Fruit fly (Drosophila melanogaster) whole organism, embryonic: Measurements from ENCODE around the gene CG18281.

Source experiments
- Atf6 ChIP-seq: fragments of 200-800 bp; sonication (Bioruptor generic); IDR thresholded peaks from 2 replicates; pipeline ENCODE4 v1.3.6; 2022; ENCODE audit warnings: missing biosample characterization, missing genetic modification characterization
- B-H1 ChIP-seq: fragments of 200-800 bp; sonication (Bioruptor generic); IDR thresholded peaks from 3 replicates; pipeline ENCODE4 v1.3.6; 2022; ENCODE audit warnings: missing biosample characterization, missing genetic modification characterization
- Bdp1 ChIP-seq: fragments of 200-800 bp; sonication (Bioruptor generic); optimal IDR thresholded peaks from 3 replicates; lab custom pipeline; 2016; ENCODE audit warnings: missing biosample characterization, missing genetic modification characterization
- CG10543 ChIP-seq: fragments of 200-800 bp; sonication (Bioruptor generic); optimal IDR thresholded peaks from 3 replicates; lab custom pipeline; 2017; ENCODE audit warnings: missing biosample characterization, mild to moderate bottlenecking, missing genetic modification characterization, moderate library complexity
- CG10979 ChIP-seq: fragments of 200-800 bp; sonication (Bioruptor generic); optimal IDR thresholded peaks from 2 replicates; lab custom pipeline; 2018; ENCODE audit warnings: missing biosample characterization, mild to moderate bottlenecking, missing genetic modification characterization, moderate library complexity
- CG11456 ChIP-seq: fragments of 200-800 bp; sonication (Bioruptor generic); IDR thresholded peaks from 3 replicates; pipeline ENCODE4 v1.3.6; 2022; ENCODE audit warnings: missing biosample characterization, missing genetic modification characterization
- CG12155 ChIP-seq: fragments of 200-800 bp; sonication (Bioruptor generic); optimal IDR thresholded peaks from 3 replicates; lab custom pipeline; 2016; ENCODE audit warnings: missing biosample characterization, missing genetic modification characterization
- CG12744 ChIP-seq: fragments of 200-800 bp; sonication (Bioruptor generic); optimal IDR thresholded peaks from 2 replicates; lab custom pipeline; 2016; ENCODE audit warnings: missing biosample characterization, missing genetic modification characterization
- CG13624 ChIP-seq: fragments of 200-800 bp; sonication (Bioruptor generic); optimal IDR thresholded peaks from 2 replicates; lab custom pipeline; 2016; ENCODE audit warnings: missing biosample characterization, missing genetic modification characterization
- CG13894 ChIP-seq: fragments of 200-800 bp; sonication (Bioruptor generic); optimal IDR thresholded peaks from 3 replicates; lab custom pipeline; 2018; ENCODE audit warnings: missing biosample characterization, mild to moderate bottlenecking, missing genetic modification characterization, moderate library complexity
- CG14050 ChIP-seq: fragments of 200-800 bp; sonication (Bioruptor generic); IDR thresholded peaks from 3 replicates; pipeline ENCODE4 v1.3.6; 2022; ENCODE audit warnings: missing biosample characterization, missing genetic modification characterization
- CG15269 ChIP-seq: fragments of 200-800 bp; sonication (Bioruptor generic); optimal IDR thresholded peaks from 2 replicates; lab custom pipeline; 2018; ENCODE audit warnings: missing biosample characterization, mild to moderate bottlenecking, missing genetic modification characterization, moderate library complexity
- CG2199 ChIP-seq: fragments of 200-800 bp; sonication (Bioruptor generic); IDR thresholded peaks from 3 replicates; pipeline ENCODE4 v1.3.6; 2022; ENCODE audit warnings: missing biosample characterization, missing genetic modification characterization
- CG2875 ChIP-seq: fragments of 200-800 bp; sonication (Bioruptor generic); optimal IDR thresholded peaks from 2 replicates; lab custom pipeline; 2017; ENCODE audit warnings: missing biosample characterization, mild to moderate bottlenecking, missing genetic modification characterization, missing genetic modification reagents
- CG3407 ChIP-seq: fragments of 200-800 bp; sonication (Bioruptor generic); optimal IDR thresholded peaks from 2 replicates; lab custom pipeline; 2018; ENCODE audit warnings: missing biosample characterization, mild to moderate bottlenecking, missing genetic modification characterization
- CG4617 ChIP-seq: fragments of 200-800 bp; sonication (Bioruptor generic); optimal IDR thresholded peaks from 3 replicates; lab custom pipeline; 2016; ENCODE audit warnings: missing biosample characterization, missing genetic modification characterization, borderline replicate concordance
- CG4820 ChIP-seq: fragments of 200-800 bp; sonication (Bioruptor generic); optimal IDR thresholded peaks from 3 replicates; lab custom pipeline; 2016; ENCODE audit warnings: missing biosample characterization, missing genetic modification characterization
- CG8290 ChIP-seq, 3 experiments: fragments of 200-800 bp; sonication (Bioruptor generic); optimal IDR thresholded peaks; 2 replicates each; lab custom pipeline; 2016 to 2019; ENCODE audit warnings: missing biosample characterization in 3 of 3, missing genetic modification characterization in 3 of 3, mild to moderate bottlenecking in 2 of 3, moderate library complexity in 1 of 3
- CG9437 ChIP-seq: fragments of 200-800 bp; sonication (Bioruptor generic); optimal IDR thresholded peaks from 2 replicates; lab custom pipeline; 2018; ENCODE audit warnings: missing biosample characterization, mild to moderate bottlenecking, missing genetic modification characterization
- CG9817 ChIP-seq: fragments of 200-800 bp; sonication (Bioruptor generic); optimal IDR thresholded peaks from 2 replicates; lab custom pipeline; 2018; ENCODE audit warnings: missing biosample characterization, mild to moderate bottlenecking, missing genetic modification characterization, moderate library complexity
- CG9876 ChIP-seq: fragments of 200-800 bp; sonication (Bioruptor generic); optimal IDR thresholded peaks from 2 replicates; lab custom pipeline; 2016; ENCODE audit warnings: missing biosample characterization, missing genetic modification characterization
- CTCF ChIP-seq: fragments of 200-800 bp; sonication (Bioruptor generic); optimal IDR thresholded peaks from 2 replicates; lab custom pipeline; 2017; ENCODE audit warnings: missing biosample characterization, mild to moderate bottlenecking, missing genetic modification characterization, moderate library complexity
- E2f1 ChIP-seq: fragments of 200-800 bp; sonication (Bioruptor generic); IDR thresholded peaks from 2 replicates; pipeline ENCODE4 v1.3.6; 2022; ENCODE audit warnings: missing biosample characterization, missing genetic modification characterization
- Ets65A ChIP-seq: fragments of 200-800 bp; sonication (Bioruptor generic); peaks from one replicate; lab custom pipeline; 2016; ENCODE audit warnings: missing biosample characterization, missing genetic modification characterization
- Gsc ChIP-seq: fragments of 200-800 bp; sonication (Bioruptor generic); IDR thresholded peaks from 2 replicates; pipeline ENCODE4 v1.3.6; 2022; ENCODE audit warnings: missing biosample characterization, missing genetic modification characterization
- HLH54F ChIP-seq: fragments of 200-800 bp; sonication (Bioruptor generic); optimal IDR thresholded peaks from 3 replicates; lab custom pipeline; 2016; ENCODE audit warnings: missing biosample characterization, missing genetic modification characterization
- Max ChIP-seq: fragments of 200-800 bp; sonication (Bioruptor generic); optimal IDR thresholded peaks from 2 replicates; lab custom pipeline; 2016; ENCODE audit warnings: missing biosample characterization, mild to moderate bottlenecking, missing genetic modification characterization
- Med ChIP-seq: fragments of 200-800 bp; sonication (Bioruptor generic); peaks from one replicate; lab custom pipeline; 2016; ENCODE audit warnings: missing biosample characterization, missing genetic modification characterization, mild to moderate bottlenecking, inconsistent platforms, moderate library complexity
- Ssrp ChIP-seq: fragments of 200-800 bp; sonication (Bioruptor generic); optimal IDR thresholded peaks from 2 replicates; lab custom pipeline; 2018; ENCODE audit warnings: missing biosample characterization, mild to moderate bottlenecking, missing genetic modification characterization, moderate library complexity
- Xbp1 ChIP-seq: fragments of 200-800 bp; sonication (Bioruptor generic); optimal IDR thresholded peaks from 3 replicates; lab custom pipeline; 2016; ENCODE audit warnings: missing biosample characterization, mild to moderate bottlenecking, missing genetic modification characterization
- aop ChIP-seq: fragments of 200-800 bp; sonication (Bioruptor generic); IDR thresholded peaks from 2 replicates; pipeline ENCODE4 v1.3.6; 2022; ENCODE audit warnings: missing biosample characterization, missing genetic modification characterization
- ara ChIP-seq: fragments of 200-800 bp; sonication (Bioruptor generic); IDR thresholded peaks from 2 replicates; pipeline ENCODE4 v1.3.6; 2022; ENCODE audit warnings: missing biosample characterization, missing genetic modification characterization
- cad ChIP-seq: fragments of >200 bp; optimal IDR thresholded peaks from 2 replicates; lab custom pipeline; 2017; ENCODE audit warnings: missing biosample characterization, missing genetic modification characterization
- ci ChIP-seq: fragments of 200-800 bp; sonication (Bioruptor generic); IDR thresholded peaks from 3 replicates; pipeline ENCODE4 v1.3.6; 2022; ENCODE audit warnings: missing biosample characterization, missing genetic modification characterization
- crc ChIP-seq: fragments of 200-800 bp; sonication (Bioruptor generic); optimal IDR thresholded peaks from 2 replicates; lab custom pipeline; 2016; ENCODE audit warnings: missing biosample characterization, missing genetic modification characterization
- dpn ChIP-seq, 2 experiments: fragments of 200-800 bp; sonication (Bioruptor generic); optimal IDR thresholded peaks; 3 replicates each; lab custom pipeline; 2016; ENCODE audit warnings: missing biosample characterization in 2 of 2, missing genetic modification characterization in 2 of 2
- dysf ChIP-seq: fragments of 200-800 bp; sonication (Bioruptor generic); IDR thresholded peaks from 3 replicates; pipeline ENCODE4 v1.3.6; 2022; ENCODE audit warnings: missing biosample characterization, missing genetic modification characterization
- fd3F ChIP-seq: fragments of 200-800 bp; sonication (Bioruptor generic); optimal IDR thresholded peaks from 2 replicates; lab custom pipeline; 2018; ENCODE audit warnings: missing biosample characterization, mild to moderate bottlenecking, missing genetic modification characterization, moderate library complexity
- gsb ChIP-seq: fragments of 200-800 bp; sonication (Bioruptor generic); IDR thresholded peaks from 2 replicates; pipeline ENCODE4 v1.3.6; 2022; ENCODE audit warnings: missing biosample characterization, missing genetic modification characterization
- her ChIP-seq: fragments of 200-800 bp; sonication (Bioruptor generic); optimal IDR thresholded peaks from 2 replicates; lab custom pipeline; 2016; ENCODE audit warnings: missing biosample characterization, missing genetic modification characterization
- hth ChIP-seq: fragments of >200 bp; optimal IDR thresholded peaks from 2 replicates; lab custom pipeline; 2017; ENCODE audit warnings: inconsistent platforms
- jing ChIP-seq: fragments of 200-800 bp; sonication (Bioruptor generic); optimal IDR thresholded peaks from 2 replicates; lab custom pipeline; 2018; ENCODE audit warnings: missing biosample characterization, mild to moderate bottlenecking, missing genetic modification characterization
- jumu ChIP-seq: fragments of 200-800 bp; sonication (Bioruptor generic); optimal IDR thresholded peaks from 3 replicates; lab custom pipeline; 2016; ENCODE audit warnings: missing biosample characterization, missing genetic modification characterization
- lbe ChIP-seq: fragments of 200-800 bp; sonication (Bioruptor generic); optimal IDR thresholded peaks from 2 replicates; lab custom pipeline; 2016; ENCODE audit warnings: missing biosample characterization, mild to moderate bottlenecking, missing genetic modification characterization
- nau ChIP-seq: fragments of 200-800 bp; sonication (Bioruptor generic); optimal IDR thresholded peaks from 3 replicates; lab custom pipeline; 2017; ENCODE audit warnings: missing biosample characterization, mild to moderate bottlenecking, missing genetic modification characterization, missing genetic modification reagents
- ranshi ChIP-seq: fragments of 200-800 bp; sonication (Bioruptor generic); IDR thresholded peaks from 2 replicates; pipeline ENCODE4 v1.3.6; 2022; ENCODE audit warnings: missing biosample characterization, missing genetic modification characterization
- sc ChIP-seq, 3 experiments: fragments of >200 bp in 2 of 3; fragments of 200-800 bp in 1 of 3; sonication (Bioruptor generic) in 1 of 3; optimal IDR thresholded peaks; 2 replicates in 2 of 3; 3 replicates in 1 of 3; lab custom pipeline; 2017; ENCODE audit warnings: mild to moderate bottlenecking in 1 of 3, missing biosample characterization in 1 of 3, missing genetic modification characterization in 1 of 3, missing genetic modification reagents in 1 of 3
- sd ChIP-seq: fragments of 200-800 bp; sonication (Bioruptor generic); optimal IDR thresholded peaks from 3 replicates; lab custom pipeline; 2018; ENCODE audit warnings: missing biosample characterization, mild to moderate bottlenecking, missing genetic modification characterization, moderate library complexity
- tgo ChIP-seq: fragments of 200-800 bp; sonication (Bioruptor generic); IDR thresholded peaks from 3 replicates; pipeline ENCODE4 v1.3.6; 2022; ENCODE audit warnings: missing biosample characterization, missing genetic modification characterization
- tna ChIP-seq: fragments of 200-800 bp; sonication (Bioruptor generic); IDR thresholded peaks from 2 replicates; pipeline ENCODE4 v1.3.6; 2022; ENCODE audit warnings: missing biosample characterization, missing genetic modification characterization; ENCODE audit not compliant: partially characterized antibody

The CG18281 gene

DNA sequence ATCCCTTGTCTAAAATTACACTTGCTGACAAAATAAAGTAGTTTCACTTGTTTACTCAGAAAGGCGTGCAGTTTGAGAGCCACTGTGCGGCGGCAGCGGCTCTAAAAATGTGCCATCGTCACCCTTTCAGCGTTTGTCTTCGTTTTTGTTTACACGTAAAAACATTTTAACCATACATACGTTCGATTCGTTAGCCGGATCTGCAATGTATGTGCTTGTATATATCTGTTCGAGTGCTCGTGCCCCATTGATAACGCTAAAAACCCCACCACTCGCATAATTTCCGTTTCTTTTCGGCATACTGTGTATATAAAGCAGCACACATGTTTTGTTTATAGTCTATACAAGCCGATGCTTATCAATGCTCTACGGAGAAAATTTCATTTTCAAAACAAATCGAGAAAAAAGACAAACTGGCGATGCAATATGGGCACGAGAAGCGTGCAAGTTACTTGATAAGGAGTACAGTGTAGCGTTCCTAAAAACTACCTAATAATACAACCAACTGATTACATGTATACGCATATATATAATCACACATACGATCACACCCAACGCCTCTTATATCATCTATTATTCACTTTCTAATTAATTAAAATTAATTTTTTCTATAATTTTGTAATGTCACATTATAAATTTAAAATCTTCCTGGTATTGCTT, 17.0 kb downstream of the CG18281 start (continued):
- TF ChIP-seq CG9817 (tag; lab: Kevin White, UChicago) (peak; percentile 12), fd3F (GFP tag; lab: Kevin White, UChicago) (peak; percentile 1), nau (no peak), CG13894 (tag; lab: Kevin White, UChicago) (no peak), aop (GFP tag; lab: Robert Waterston, UW) (no peak), hth (lab: Kevin White, UChicago) (no peak), CG8290 (GFP tag; optimal IDR thresholded peaks at IDR 0.05; lab: Kevin White, UChicago) (no peak), CG8290 (tag; optimal IDR thresholded peaks at IDR 0.05; lab: Kevin White, UChicago) (peak in 1 of 2 experiments; percentile 29), sd (peak; percentile 31), Ets65A (GFP tag; lab: Kevin White, UChicago) (no peak), crc (GFP tag; lab: Kevin White, UChicago) (no peak), CG9437 (GFP tag; lab: Kevin White, UChicago) (peak; percentile 53), Med (GFP tag; lab: Kevin White, UChicago) (peak; percentile 75), CG12155 (GFP tag; lab: Kevin White, UChicago) (peak; percentile 39), CG12744 (GFP tag; lab: Kevin White, UChicago) (no peak), ci (peak; percentile 73; the same call in 2 of the 3 replicates), CG2875 (GFP tag; lab: Kevin White, UChicago) (no peak), CG9876 (GFP tag; lab: Kevin White, UChicago) (no peak), Ssrp (tag; lab: Kevin White, UChicago) (peak; percentile 51), HLH54F (GFP tag; lab: Kevin White, UChicago) (no peak), CG10979 (tag; lab: Kevin White, UChicago) (peak; percentile 59), CG2199 (GFP tag; lab: Robert Waterston, UW) (peak; percentile 97), her (GFP tag; lab: Kevin White, UChicago) (peak; percentile 92), dpn (GFP tag; optimal IDR thresholded peaks at IDR 0.05; lab: Kevin White, UChicago) (peak in 1 of 2 experiments; percentile 12), jing (GFP tag; lab: Kevin White, UChicago) (no peak), lbe (GFP tag; lab: Kevin White, UChicago) (no peak), tgo (peak; percentile 22; the same call in 2 of the 3 replicates), CG15269 (tag; lab: Kevin White, UChicago) (peak; percentile 68), CG14050 (GFP tag; lab: Robert Waterston, UW) (0 out of 3 replicates have a peak, but pooled peaks have one; percentile 20), E2f1 (GFP tag; lab: Robert Waterston, UW) (peak; percentile 32; the same call in 1 of the 2 replicates), Atf6 (GFP tag; lab: Robert Waterston, UW) (0 out of 2 replicates have a peak, but pooled peaks have one; percentile 28), sc (optimal IDR thresholded peaks at IDR 0.05; lab: Kevin White, UChicago) (no peak), sc (GFP tag; optimal IDR thresholded peaks at IDR 0.05; lab: Kevin White, UChicago) (peak; percentile 23), CG4617 (GFP tag; lab: Kevin White, UChicago) (no peak), CG10543 (GFP tag; lab: Kevin White, UChicago) (peak; percentile 61), CG3407 (GFP tag; lab: Kevin White, UChicago) (no peak), cad (peak; percentile 90), CG13624 (GFP tag; lab: Kevin White, UChicago) (no peak), CG4820 (no peak), tna (GFP tag; lab: Robert Waterston, UW) (0 out of 2 replicates have a peak, but pooled peaks have one; percentile 34), gsb (GFP tag; lab: Robert Waterston, UW) (no peak), Gsc (GFP tag; lab: Robert Waterston, UW) (no peak), dysf (GFP tag; lab: Robert Waterston, UW) (peak; percentile 65; the same call in 2 of the 3 replicates), Xbp1 (GFP tag; lab: Kevin White, UChicago) (peak; percentile 38), CTCF (GFP tag; lab: Kevin White, UChicago) (no peak), jumu (GFP tag; lab: Kevin White, UChicago) (no peak), B-H1 (GFP tag; lab: Robert Waterston, UW) (no peak), CG11456 (no peak), Bdp1 (no peak), ara (GFP tag; lab: Robert Waterston, UW) (no peak), ranshi (GFP tag; lab: Robert Waterston, UW) (no peak), Max (GFP tag; lab: Kevin White, UChicago) (no peak)
